Fruit fly (Drosophila melanogaster) whole organism, embryonic: Measurements from ENCODE around the gene dlg1.

Source experiments
- Ada2b ChIP-seq: fragments of 200-800 bp; sonication (Bioruptor generic); IDR thresholded peaks from 2 replicates; pipeline ENCODE4 v1.3.6; 2022; ENCODE audit warnings: missing biosample characterization, missing genetic modification characterization
- Adf1 ChIP-seq: fragments of 200-800 bp; sonication (Bioruptor generic); IDR thresholded peaks from 2 replicates; pipeline ENCODE4 v1.3.6; 2022; ENCODE audit warnings: missing biosample characterization, missing genetic modification characterization
- CG10209 ChIP-seq: fragments of 200-800 bp; sonication (Bioruptor generic); optimal IDR thresholded peaks from 3 replicates; lab custom pipeline; 2017; ENCODE audit warnings: missing biosample characterization, mild to moderate bottlenecking, missing genetic modification characterization, missing genetic modification reagents
- CG10959 ChIP-seq: fragments of 200-800 bp; sonication (Bioruptor generic); IDR thresholded peaks from 2 replicates; pipeline ENCODE4 v1.3.6; 2022; ENCODE audit warnings: missing biosample characterization, missing genetic modification characterization
- CG11456 ChIP-seq: fragments of 200-800 bp; sonication (Bioruptor generic); IDR thresholded peaks from 3 replicates; pipeline ENCODE4 v1.3.6; 2022; ENCODE audit warnings: missing biosample characterization, missing genetic modification characterization
- CG11504 ChIP-seq: fragments of 200-800 bp; sonication (Bioruptor generic); optimal IDR thresholded peaks from 3 replicates; lab custom pipeline; 2019; ENCODE audit warnings: missing biosample characterization, mild to moderate bottlenecking, missing genetic modification characterization, moderate library complexity
- CG11695 ChIP-seq: fragments of 200-800 bp; sonication (Bioruptor generic); IDR thresholded peaks from 3 replicates; pipeline ENCODE4 v1.3.6; 2022; ENCODE audit warnings: missing biosample characterization, missing genetic modification characterization
- CG11696 ChIP-seq: fragments of 200-800 bp; sonication (Bioruptor generic); IDR thresholded peaks from 2 replicates; pipeline ENCODE4 v1.3.6; 2022; ENCODE audit warnings: missing biosample characterization, missing genetic modification characterization
- CG12104 ChIP-seq: fragments of 200-800 bp; sonication (Bioruptor generic); optimal IDR thresholded peaks from 3 replicates; lab custom pipeline; 2016; ENCODE audit warnings: missing biosample characterization, missing genetic modification characterization
- CG16813 ChIP-seq: fragments of 200-800 bp; sonication (Bioruptor generic); IDR thresholded peaks from 3 replicates; pipeline ENCODE4 v1.3.6; 2022; ENCODE audit warnings: missing biosample characterization, missing genetic modification characterization; ENCODE audit not compliant: partially characterized antibody
- CG17568 ChIP-seq: fragments of 200-800 bp; sonication (Bioruptor generic); optimal IDR thresholded peaks from 2 replicates; lab custom pipeline; 2018; ENCODE audit warnings: missing biosample characterization, mild to moderate bottlenecking, missing genetic modification characterization, moderate library complexity
- CG1832 ChIP-seq: fragments of 200-800 bp; sonication (Bioruptor generic); optimal IDR thresholded peaks from 2 replicates; lab custom pipeline; 2017; ENCODE audit warnings: missing biosample characterization, mild to moderate bottlenecking, missing genetic modification characterization, inconsistent platforms
- CG18619 ChIP-seq: fragments of 200-800 bp; sonication (Bioruptor generic); optimal IDR thresholded peaks from 3 replicates; lab custom pipeline; 2017; ENCODE audit warnings: missing biosample characterization, mild to moderate bottlenecking, missing genetic modification characterization
- CG2199 ChIP-seq: fragments of 200-800 bp; sonication (Bioruptor generic); IDR thresholded peaks from 3 replicates; pipeline ENCODE4 v1.3.6; 2022; ENCODE audit warnings: missing biosample characterization, missing genetic modification characterization
- CG2875 ChIP-seq: fragments of 200-800 bp; sonication (Bioruptor generic); optimal IDR thresholded peaks from 2 replicates; lab custom pipeline; 2017; ENCODE audit warnings: missing biosample characterization, mild to moderate bottlenecking, missing genetic modification characterization, missing genetic modification reagents
- CG31441 ChIP-seq: fragments of 200-800 bp; sonication (Bioruptor generic); IDR thresholded peaks from 2 replicates; pipeline ENCODE4 v1.3.6; 2022; ENCODE audit warnings: missing biosample characterization, missing genetic modification characterization
- CG34224 ChIP-seq: fragments of 200-800 bp; sonication (Bioruptor generic); IDR thresholded peaks from 3 replicates; pipeline ENCODE4 v1.3.6; 2022; ENCODE audit warnings: missing biosample characterization, missing genetic modification characterization; ENCODE audit not compliant: partially characterized antibody
- CG42726 ChIP-seq: fragments of 200-800 bp; sonication (Bioruptor generic); IDR thresholded peaks from 2 replicates; pipeline ENCODE4 v1.3.6; 2022; ENCODE audit warnings: missing biosample characterization, missing genetic modification characterization; ENCODE audit not compliant: partially characterized antibody
- CG43689 ChIP-seq: fragments of 200-800 bp; sonication (Bioruptor generic); IDR thresholded peaks from 2 replicates; pipeline ENCODE4 v1.3.6; 2022; ENCODE audit warnings: missing biosample characterization, missing genetic modification characterization
- CG6654 ChIP-seq: fragments of 200-800 bp; sonication (Bioruptor generic); optimal IDR thresholded peaks from 2 replicates; lab custom pipeline; 2017; ENCODE audit warnings: missing biosample characterization, mild to moderate bottlenecking, missing genetic modification characterization
- CG6791 ChIP-seq: fragments of 200-800 bp; sonication (Bioruptor generic); IDR thresholded peaks from 3 replicates; pipeline ENCODE4 v1.3.6; 2022; ENCODE audit warnings: missing biosample characterization, missing genetic modification characterization; ENCODE audit not compliant: partially characterized antibody
- CG8089 ChIP-seq: fragments of 200-800 bp; sonication (Bioruptor generic); optimal IDR thresholded peaks from 3 replicates; lab custom pipeline; 2016; ENCODE audit warnings: missing biosample characterization, missing genetic modification characterization
- CG9215 ChIP-seq: fragments of 200-800 bp; sonication (Bioruptor generic); IDR thresholded peaks from 2 replicates; pipeline ENCODE4 v1.3.6; 2022; ENCODE audit warnings: missing biosample characterization, missing genetic modification characterization
- Dll ChIP-seq: fragments of 200-800 bp; sonication (Bioruptor generic); IDR thresholded peaks from 4 replicates; pipeline ENCODE4 v1.3.6; 2022; ENCODE audit warnings: missing biosample characterization, missing genetic modification characterization; ENCODE audit not compliant: partially characterized antibody
- E2f2 ChIP-seq: fragments of 200-800 bp; sonication (Bioruptor generic); IDR thresholded peaks from 2 replicates; pipeline ENCODE4 v1.3.6; 2022; ENCODE audit warnings: missing biosample characterization, missing genetic modification characterization
- Hey ChIP-seq: fragments of 200-800 bp; sonication (Bioruptor generic); optimal IDR thresholded peaks from 3 replicates; lab custom pipeline; 2018; ENCODE audit warnings: missing biosample characterization, mild to moderate bottlenecking, missing genetic modification characterization
- Mrtf ChIP-seq: fragments of 200-800 bp; sonication (Bioruptor generic); IDR thresholded peaks from 3 replicates; pipeline ENCODE4 v1.3.6; 2022; ENCODE audit warnings: missing biosample characterization, missing genetic modification characterization
- Oaz ChIP-seq: fragments of 200-800 bp; sonication (Bioruptor generic); IDR thresholded peaks from 2 replicates; pipeline ENCODE4 v1.3.6; 2022; ENCODE audit warnings: missing biosample characterization, missing genetic modification characterization
- Optix ChIP-seq: fragments of 200-800 bp; sonication (Bioruptor generic); IDR thresholded peaks from 3 replicates; pipeline ENCODE4 v1.3.6; 2022; ENCODE audit warnings: missing biosample characterization, missing genetic modification characterization
- Poxn ChIP-seq: fragments of 200-800 bp; sonication (Bioruptor generic); IDR thresholded peaks from 2 replicates; pipeline ENCODE4 v1.3.6; 2022; ENCODE audit warnings: missing biosample characterization, missing genetic modification characterization
- Sin3A ChIP-seq: fragments of >200 bp; optimal IDR thresholded peaks from 2 replicates; lab custom pipeline; 2018
- Trl ChIP-seq, 3 experiments: fragments of >200 bp in 2 of 3; fragments of 200-800 bp in 1 of 3; sonication (Bioruptor generic) in 1 of 3; optimal IDR thresholded peaks; 2 replicates in 1 of 3; 3 replicates in 2 of 3; lab custom pipeline; 2016 to 2017; ENCODE audit warnings: missing biosample characterization in 1 of 3, missing genetic modification characterization in 1 of 3
- ase ChIP-seq: fragments of 200-800 bp; sonication (Bioruptor generic); IDR thresholded peaks from 3 replicates; pipeline ENCODE4 v1.3.6; 2022; ENCODE audit warnings: missing biosample characterization, missing genetic modification characterization
- dm ChIP-seq: fragments of 200-800 bp; sonication (Bioruptor generic); optimal IDR thresholded peaks from 3 replicates; lab custom pipeline; 2016; ENCODE audit warnings: missing biosample characterization, missing genetic modification characterization
- eyg ChIP-seq: fragments of 200-800 bp; sonication (Bioruptor generic); optimal IDR thresholded peaks from 3 replicates; lab custom pipeline; 2016; ENCODE audit warnings: missing biosample characterization, missing genetic modification characterization
- ham ChIP-seq: fragments of 200-800 bp; sonication (Bioruptor generic); IDR thresholded peaks from 2 replicates; pipeline ENCODE4 v1.3.6; 2022; ENCODE audit warnings: missing biosample characterization, missing genetic modification characterization
- hth ChIP-seq: fragments of >200 bp; optimal IDR thresholded peaks from 2 replicates; lab custom pipeline; 2017; ENCODE audit warnings: inconsistent platforms
- jumu ChIP-seq: fragments of 200-800 bp; sonication (Bioruptor generic); optimal IDR thresholded peaks from 3 replicates; lab custom pipeline; 2016; ENCODE audit warnings: missing biosample characterization, missing genetic modification characterization
- kah ChIP-seq: fragments of 200-800 bp; sonication (Bioruptor generic); optimal IDR thresholded peaks from 2 replicates; lab custom pipeline; 2018; ENCODE audit warnings: missing biosample characterization, mild to moderate bottlenecking, missing genetic modification characterization
- mld ChIP-seq: fragments of 200-800 bp; sonication (Bioruptor generic); IDR thresholded peaks from 3 replicates; pipeline ENCODE4 v1.3.6; 2022; ENCODE audit warnings: missing biosample characterization, missing genetic modification characterization; ENCODE audit not compliant: partially characterized antibody
- nerfin-1 ChIP-seq: fragments of 200-800 bp; sonication (Bioruptor generic); optimal IDR thresholded peaks from 3 replicates; lab custom pipeline; 2019; ENCODE audit warnings: missing biosample characterization, mild to moderate bottlenecking, missing genetic modification characterization, moderate library complexity
- nmo ChIP-seq: fragments of 200-800 bp; sonication (Bioruptor generic); optimal IDR thresholded peaks from 2 replicates; lab custom pipeline; 2018; ENCODE audit warnings: missing biosample characterization, mild to moderate bottlenecking, missing genetic modification characterization, moderate library complexity
- org-1 ChIP-seq: fragments of 200-800 bp; sonication (Bioruptor generic); optimal IDR thresholded peaks from 2 replicates; lab custom pipeline; 2017; ENCODE audit warnings: missing biosample characterization, missing genetic modification characterization
- phol ChIP-seq: fragments of 200-800 bp; sonication (Bioruptor generic); optimal IDR thresholded peaks from 3 replicates; lab custom pipeline; 2018; ENCODE audit warnings: missing biosample characterization, mild to moderate bottlenecking, missing genetic modification characterization, moderate library complexity
- run ChIP-seq: fragments of 200-800 bp; sonication (Bioruptor generic); optimal IDR thresholded peaks from 3 replicates; lab custom pipeline; 2018; ENCODE audit warnings: missing biosample characterization, mild to moderate bottlenecking, missing genetic modification characterization
- sima ChIP-seq: fragments of 200-800 bp; sonication (Bioruptor generic); optimal IDR thresholded peaks from 2 replicates; lab custom pipeline; 2016; ENCODE audit warnings: missing biosample characterization, missing genetic modification characterization
- slbo ChIP-seq: fragments of 200-800 bp; sonication (Bioruptor generic); IDR thresholded peaks from 2 replicates; pipeline ENCODE4 v1.3.6; 2022; ENCODE audit warnings: missing biosample characterization, missing genetic modification characterization
- sr ChIP-seq: fragments of 200-800 bp; sonication (Bioruptor generic); IDR thresholded peaks from 3 replicates; pipeline ENCODE4 v1.3.6; 2022; ENCODE audit warnings: missing biosample characterization, missing genetic modification characterization
- vnd ChIP-seq: fragments of 200-800 bp; sonication (Bioruptor generic); IDR thresholded peaks from 3 replicates; pipeline ENCODE4 v1.3.6; 2022; ENCODE audit warnings: missing biosample characterization, missing genetic modification characterization; ENCODE audit not compliant: partially characterized antibody

The dlg1 gene

dm6 chrX:11454189-11454882, 84.9 kb downstream of the dlg1 start, which contains the start of the genes Evi5 and HP5 (continued):
- no peak for TF ChIP-seq mld
- 0 out of 3 replicates have a peak, but pooled peaks have one; percentile 21 for TF ChIP-seq CG11695
- no peak for TF ChIP-seq CG10959
- TF ChIP-seq Optix, result no peak
- TF ChIP-seq CG6654, result no peak
- peak; percentile 77; the same call in 2 of the 3 replicates for TF ChIP-seq CG11456
- no peak for TF ChIP-seq sr (GFP tag; lab: Robert Waterston, UW)
- TF ChIP-seq CG10209, result no peak
- peak; percentile 65; the same call in 1 of the 3 replicates for TF ChIP-seq Mrtf
- no peak for TF ChIP-seq kah (GFP tag; lab: Kevin White, UChicago)
- TF ChIP-seq CG43689 (GFP tag; lab: Robert Waterston, UW), result no peak
- peak; percentile 49 for TF ChIP-seq jumu (GFP tag; lab: Kevin White, UChicago)
- TF ChIP-seq Trl (optimal IDR thresholded peaks at IDR 0.05; lab: Kevin White, UChicago), result no peak
- peak; percentile 67 for TF ChIP-seq Trl (GFP tag; optimal IDR thresholded peaks at IDR 0.05; lab: Kevin White, UChicago)
- no peak; the same call in 1 of the 2 replicates for TF ChIP-seq Adf1 (GFP tag; lab: Robert Waterston, UW)
- TF ChIP-seq eyg, result peak; percentile 6
- no peak for TF ChIP-seq nerfin-1 (tag; lab: Kevin White, UChicago)
- no peak for TF ChIP-seq CG2875 (GFP tag; lab: Kevin White, UChicago)
- peak; percentile 29; the same call in 1 of the 3 replicates for TF ChIP-seq vnd
- peak; percentile 53; the same call in 1 of the 3 replicates for TF ChIP-seq ase (GFP tag; lab: Robert Waterston, UW)
- TF ChIP-seq Dll (GFP tag; lab: Robert Waterston, UW), result peak; percentile 47; the same call in 2 of the 4 replicates
- peak; percentile 37 for TF ChIP-seq CG18619 (GFP tag; lab: Kevin White, UChicago)
- peak; percentile 63 for TF ChIP-seq CG11504 (tag; lab: Kevin White, UChicago)
- TF ChIP-seq CG8089 (GFP tag; lab: Kevin White, UChicago), result peak; percentile 9
- no peak for TF ChIP-seq CG11696 (GFP tag; lab: Robert Waterston, UW)
- peak; percentile 28 for TF ChIP-seq dm (GFP tag; lab: Kevin White, UChicago)
- no peak for TF ChIP-seq CG17568 (GFP tag; lab: Kevin White, UChicago)
- peak; percentile 63 for TF ChIP-seq phol (tag; lab: Kevin White, UChicago)
- TF ChIP-seq CG2199, result no peak
- no peak for TF ChIP-seq Poxn
- TF ChIP-seq hth, result no peak
- no peak for TF ChIP-seq run (tag; lab: Kevin White, UChicago)
- TF ChIP-seq CG12104 (GFP tag; lab: Kevin White, UChicago), result no peak
- TF ChIP-seq Sin3A, result peak; percentile 80
- TF ChIP-seq CG16813 (GFP tag; lab: Robert Waterston, UW), result peak; percentile 56; the same call in 2 of the 3 replicates
- TF ChIP-seq org-1 (GFP tag; lab: Kevin White, UChicago), result no peak
- no peak for TF ChIP-seq Hey
- peak; percentile 16; the same call in 1 of the 3 replicates for TF ChIP-seq CG34224 (GFP tag; lab: Robert Waterston, UW)
- TF ChIP-seq sima (GFP tag; lab: Kevin White, UChicago), result no peak
- TF ChIP-seq CG42726, result 0 out of 2 replicates have a peak, but pooled peaks have one; percentile 46
- peak; percentile 85 for TF ChIP-seq slbo (GFP tag; lab: Robert Waterston, UW)
- peak; percentile 53 for TF ChIP-seq E2f2
- peak; percentile 63; the same call in 1 of the 3 replicates for TF ChIP-seq CG6791 (GFP tag; lab: Robert Waterston, UW)
- TF ChIP-seq CG31441, result no peak
- TF ChIP-seq ham (GFP tag; lab: Robert Waterston, UW), result no peak
- peak; percentile 21; the same call in 1 of the 2 replicates for TF ChIP-seq Oaz (GFP tag; lab: Robert Waterston, UW)
- peak; percentile 79 for TF ChIP-seq nmo (GFP tag; lab: Kevin White, UChicago)
- no peak for TF ChIP-seq CG1832
- TF ChIP-seq CG9215 (GFP tag; lab: Robert Waterston, UW), result peak; percentile 77
- TF ChIP-seq Ada2b (GFP tag; lab: Robert Waterston, UW), result peak; percentile 38; the same call in 1 of the 2 replicates
